Fruit fly (Drosophila melanogaster): ENCODE results near the gene baz.

Gene baz

DNA sequence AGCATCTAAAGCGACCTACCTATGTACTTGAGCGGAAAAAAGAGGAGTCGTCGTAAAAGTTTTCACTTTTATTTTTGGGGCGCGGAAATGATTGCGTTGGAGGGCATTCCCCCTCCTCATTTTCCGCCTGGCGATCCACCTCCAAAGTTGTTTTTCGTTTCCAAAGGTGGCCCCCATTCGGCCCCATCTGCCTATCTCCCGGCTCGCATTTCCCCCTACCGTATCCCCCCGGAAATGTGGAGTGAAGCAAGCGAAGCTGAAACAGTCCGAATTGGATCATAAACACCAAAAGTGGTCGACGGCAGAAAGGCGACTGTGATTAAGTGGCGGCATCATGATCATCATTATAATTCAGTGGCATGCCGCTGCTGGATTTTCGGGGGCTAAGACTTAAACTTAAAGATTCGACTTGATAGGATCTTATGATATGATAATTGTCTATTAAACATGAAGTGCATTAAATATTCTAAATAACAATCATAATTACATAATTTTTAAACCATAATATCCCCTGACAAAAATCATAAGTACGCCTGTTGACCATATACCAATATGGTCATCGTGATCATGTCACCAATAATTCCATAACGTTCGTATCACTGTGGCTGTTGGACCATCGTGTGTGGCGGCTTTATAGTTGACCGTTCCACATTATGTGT is 36.1 kb upstream of the baz start (continued):
- TF ChIP-seq CG31224 (GFP tag; IDR thresholded peaks at IDR 0.05) (peak; percentile 42; the same call in 1 of the 2 replicates), sisA (GFP tag; IDR thresholded peaks at IDR 0.05) (peak; percentile 77), sim (GFP tag; IDR thresholded peaks at IDR 0.05) (no peak), CG6254 (GFP tag; optimal IDR thresholded peaks at IDR 0.05) (no peak), CG17568 (GFP tag; optimal IDR thresholded peaks at IDR 0.05) (peak; percentile 32), CG10654 (GFP tag; optimal IDR thresholded peaks at IDR 0.05) (peak; percentile 27), crol (GFP tag; IDR thresholded peaks at IDR 0.05) (peak; percentile 82), NfI (GFP tag; optimal IDR thresholded peaks at IDR 0.05) (peak; percentile 61), GATAe (GFP tag; conservative IDR thresholded peaks at IDR 0.05) (no peak; the same call in 1 of the 2 replicates), esg (GFP tag; conservative IDR thresholded peaks at IDR 0.05) (peak; percentile 65), CG14860 (GFP tag; IDR thresholded peaks at IDR 0.05; ENCODE audit: partially characterized antibody) (no peak), Deaf1 (tag; optimal IDR thresholded peaks at IDR 0.05) (peak; percentile 35), CG2712 (tag; optimal IDR thresholded peaks at IDR 0.05) (peak; percentile 76), ham (GFP tag; IDR thresholded peaks at IDR 0.05) (no peak), CG7556 (GFP tag; optimal IDR thresholded peaks at IDR 0.05) (peak; percentile 70), gsb-n (tag; optimal IDR thresholded peaks at IDR 0.05) (peak; percentile 62), Doc3 (GFP tag; IDR thresholded peaks at IDR 0.05; ENCODE audit: partially characterized antibody) (no peak), CG12659 (GFP tag; optimal IDR thresholded peaks at IDR 0.05) (peak; percentile 75), Atf-2 (GFP tag; optimal IDR thresholded peaks at IDR 0.05) (peak; percentile 41), CG13894 (tag; optimal IDR thresholded peaks at IDR 0.05) (peak; percentile 57), D19A (tag; optimal IDR thresholded peaks at IDR 0.05) (peak; percentile 63), shn (GFP tag; optimal IDR thresholded peaks at IDR 0.05) (peak; percentile 45), CG17612 (GFP tag; IDR thresholded peaks at IDR 0.05) (no peak), ara (GFP tag; IDR thresholded peaks at IDR 0.05) (0 out of 2 replicates have a peak, but pooled peaks have one; percentile 45), odd (GFP tag; optimal IDR thresholded peaks at IDR 0.05) (peak; percentile 47), NC2α (GFP tag; optimal IDR thresholded peaks at IDR 0.05) (no peak), ewg (GFP tag; optimal IDR thresholded peaks at IDR 0.05) (peak; percentile 46), CG4820 (GFP tag; optimal IDR thresholded peaks at IDR 0.05) (peak; percentile 46), CG34376 (GFP tag; optimal IDR thresholded peaks at IDR 0.05) (peak; percentile 5), BtbVII (GFP tag; optimal IDR thresholded peaks at IDR 0.05) (peak; percentile 64), dmrt99B (tag; optimal IDR thresholded peaks at IDR 0.05) (peak; percentile 82), NFAT (GFP tag; IDR thresholded peaks at IDR 0.05) (peak; percentile 46; the same call in 1 of the 2 replicates), Tbp (GFP tag; optimal IDR thresholded peaks at IDR 0.05) (no peak), luna (GFP tag; optimal IDR thresholded peaks at IDR 0.05) (no peak), klu (GFP tag; IDR thresholded peaks at IDR 0.05) (peak; percentile 62), CG15073 (GFP tag; optimal IDR thresholded peaks at IDR 0.05) (no peak), CG3407 (GFP tag; optimal IDR thresholded peaks at IDR 0.05) (no peak), CG10543 (GFP tag; optimal IDR thresholded peaks at IDR 0.05) (peak; percentile 43), inv (GFP tag; IDR thresholded peaks at IDR 0.05; ENCODE audit: partially characterized antibody) (no peak), stc (GFP tag; IDR thresholded peaks at IDR 0.05) (peak; percentile 65), Lim3 (GFP tag; IDR thresholded peaks at IDR 0.05) (no peak), disco-r (GFP tag; optimal IDR thresholded peaks at IDR 0.05) (no peak), Adf1 (GFP tag; IDR thresholded peaks at IDR 0.05) (peak; percentile 9; the same call in 1 of the 2 replicates), al (GFP tag; IDR thresholded peaks at IDR 0.05) (peak; percentile 72), CG12299 (tag; optimal IDR thresholded peaks at IDR 0.05) (peak; percentile 58), bcd (GFP tag; optimal IDR thresholded peaks at IDR 0.05) (peak; percentile 64), Opbp (GFP tag; IDR thresholded peaks at IDR 0.05; ENCODE audit: partially characterized antibody) (no peak), Stat92E (GFP tag; optimal IDR thresholded peaks at IDR 0.05) (no peak), tx (GFP tag; optimal IDR thresholded peaks at IDR 0.05) (peak; percentile 23)

All from whole organism, embryonic.